Worm (Caenorhabditis elegans): ENCODE results near the gene F44A2.7.

The F44A2.7 gene

DNA sequence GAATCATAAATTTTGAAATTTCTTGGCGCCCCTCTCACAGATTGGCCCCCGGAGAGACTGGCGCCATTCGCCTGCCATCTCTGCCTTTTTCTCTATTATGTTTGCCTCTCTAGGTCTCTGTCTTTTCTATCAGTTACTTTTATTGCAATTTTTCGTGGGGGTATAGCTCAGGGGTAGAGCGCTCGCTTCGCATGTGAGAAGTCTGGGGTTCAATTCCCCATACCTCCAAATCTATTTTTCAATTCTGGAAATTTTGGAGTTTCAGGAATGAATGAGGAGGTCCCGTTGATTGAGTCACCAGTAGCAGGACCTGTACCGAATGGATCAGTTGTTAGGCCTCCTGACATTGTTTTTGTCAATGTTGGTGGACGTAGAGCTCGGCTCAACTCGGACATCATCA is 3.2 kb upstream of the F44A2.7 start, which contains the start of gene kvs-3 (continued):
- TF ChIP-seq unc-62 (GFP tag; optimal IDR thresholded peaks at IDR 0.05) (no peak), ama-1 (optimal IDR thresholded peaks at IDR 0.05) (no peak), ZK546.5 (tag; optimal IDR thresholded peaks at IDR 0.05) (no peak), zag-1 (tag; optimal IDR thresholded peaks at IDR 0.05) (no peak), nhr-25 (tag; optimal IDR thresholded peaks at IDR 0.05) (no peak), ceh-9 (tag; optimal IDR thresholded peaks at IDR 0.05) (no peak), egl-5 (tag; optimal IDR thresholded peaks at IDR 0.05) (no peak), ztf-4 (tag; optimal IDR thresholded peaks at IDR 0.05) (no peak), lin-39 (tag; optimal IDR thresholded peaks at IDR 0.05) (peak; percentile 65), unc-39 (tag; optimal IDR thresholded peaks at IDR 0.05) (no peak), elt-2 (tag; optimal IDR thresholded peaks at IDR 0.05) (peak; percentile 49), pha-4 (tag; optimal IDR thresholded peaks at IDR 0.05) (no peak), fkh-2 (tag; optimal IDR thresholded peaks at IDR 0.05) (no peak), lin-15B (tag; optimal IDR thresholded peaks at IDR 0.05) (no peak), daf-12 (tag; optimal IDR thresholded peaks at IDR 0.05) (no peak), nfya-1 (tag; optimal IDR thresholded peaks at IDR 0.05; ENCODE audit: insufficient read depth) (peak; percentile 49), nhr-12 (tag; optimal IDR thresholded peaks at IDR 0.05) (no peak), nhr-237 (tag; optimal IDR thresholded peaks at IDR 0.05) (no peak), aly-2 (tag; optimal IDR thresholded peaks at IDR 0.05) (no peak), nhr-77 (tag; optimal IDR thresholded peaks at IDR 0.05) (peak; percentile 19), ceh-82 (tag; optimal IDR thresholded peaks at IDR 0.05) (no peak), eor-1 (tag; optimal IDR thresholded peaks at IDR 0.05) (no peak), R02D3.7 (tag; optimal IDR thresholded peaks at IDR 0.05) (peak; percentile 2), elt-3 (tag; optimal IDR thresholded peaks at IDR 0.05) (no peak), elt-1 (tag; optimal IDR thresholded peaks at IDR 0.05) (peak; percentile 22), nhr-23 (tag; optimal IDR thresholded peaks at IDR 0.05) (no peak), mdl-1 (tag; optimal IDR thresholded peaks at IDR 0.05) (no peak)

- TF ChIP-seq sea-2 (GFP tag; optimal IDR thresholded peaks at IDR 0.05) = no peak
Measured at ce11 chrV:9322886-9323285, 1.6 kb downstream of the F44A2.7 start, which contains the start of gene tag-153. Gene tag-153 (plus strand): TSS chrV:9323085.

ce11 chrV:9324167-9324566 is 2.9 kb downstream of the F44A2.7 start:
- TF ChIP-seq egl-5 (tag; optimal IDR thresholded peaks at IDR 0.05) = no peak
- TF ChIP-seq egl-27 (tag; optimal IDR thresholded peaks at IDR 0.05) = no peak
- TF ChIP-seq ZK546.5 (tag; optimal IDR thresholded peaks at IDR 0.05) = no peak
- TF ChIP-seq ceh-16 (tag; optimal IDR thresholded peaks at IDR 0.05) = no peak
- no peak for TF ChIP-seq fkh-10 (GFP tag; optimal IDR thresholded peaks at IDR 0.05)
- TF ChIP-seq pha-4 (tag; optimal IDR thresholded peaks at IDR 0.05) = peak; percentile 14
- TF ChIP-seq nhr-25 (tag; optimal IDR thresholded peaks at IDR 0.05) = peak; percentile 65
- peak; percentile 20 for TF ChIP-seq elt-2 (tag; optimal IDR thresholded peaks at IDR 0.05)
- TF ChIP-seq zag-1 (tag; optimal IDR thresholded peaks at IDR 0.05) = no peak

DNA sequence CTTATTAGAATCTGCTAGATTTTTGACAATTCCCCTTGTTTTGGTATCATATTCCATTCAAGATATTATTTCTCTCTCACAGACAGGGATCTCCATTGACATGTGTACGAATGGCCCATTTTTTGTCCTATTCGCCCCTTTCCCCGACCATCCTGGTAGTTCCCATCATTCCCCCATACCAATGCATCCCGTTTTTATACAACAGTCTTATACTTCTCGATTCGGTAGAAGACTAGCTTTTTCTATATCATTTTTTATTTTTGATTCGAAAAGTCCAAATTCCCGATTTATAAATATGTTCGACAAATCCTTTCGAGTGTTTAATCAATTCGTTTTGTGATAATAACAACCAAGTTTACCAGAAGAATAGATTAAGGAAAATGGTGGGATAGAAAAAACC is 5.6 kb downstream of the F44A2.7 start:
- TF ChIP-seq aly-2 (tag; optimal IDR thresholded peaks at IDR 0.05) (no peak), fkh-10 (GFP tag; optimal IDR thresholded peaks at IDR 0.05) (no peak), jun-1 (tag; optimal IDR thresholded peaks at IDR 0.05) (no peak), nhr-43 (tag; optimal IDR thresholded peaks at IDR 0.05; ENCODE audit: poor library complexity, severe bottlenecking) (no peak), ztf-4 (tag; optimal IDR thresholded peaks at IDR 0.05) (no peak), nfya-1 (tag; optimal IDR thresholded peaks at IDR 0.05; ENCODE audit: insufficient read depth) (no peak), nhr-28 (tag; optimal IDR thresholded peaks at IDR 0.05) (no peak), pqm-1 (tag; optimal IDR thresholded peaks at IDR 0.05) (no peak), elt-3 (tag; optimal IDR thresholded peaks at IDR 0.05) (no peak), R02D3.7 (tag; optimal IDR thresholded peaks at IDR 0.05) (no peak), nhr-67 (tag; optimal IDR thresholded peaks at IDR 0.05) (no peak), fos-1 (tag; optimal IDR thresholded peaks at IDR 0.05) (no peak), lin-15B (tag; optimal IDR thresholded peaks at IDR 0.05) (no peak)

ce11 chrV:9327691-9328090 is 6.4 kb downstream of the F44A2.7 start:
- TF ChIP-seq elt-2 (tag; optimal IDR thresholded peaks at IDR 0.05) (peak; percentile 72), nhr-23 (tag; optimal IDR thresholded peaks at IDR 0.05) (peak; percentile 87), nhr-43 (tag; optimal IDR thresholded peaks at IDR 0.05; ENCODE audit: poor library complexity, severe bottlenecking) (peak; percentile 53), nhr-25 (tag; optimal IDR thresholded peaks at IDR 0.05) (peak; percentile 49), nhr-12 (tag; optimal IDR thresholded peaks at IDR 0.05) (no peak)
